Fruit fly (Drosophila melanogaster) whole organism, embryonic: ENCODE results near the gene Girdin.

Source experiments
- BEAF-32 ChIP-seq: fragments of 200-800 bp; sonication (Bioruptor generic); optimal IDR thresholded peaks from 3 replicates; lab custom pipeline; 2017; ENCODE audit warnings: missing biosample characterization, missing genetic modification characterization, mild to moderate bottlenecking, moderate library complexity, missing genetic modification reagents
- CG10209 ChIP-seq: fragments of 200-800 bp; sonication (Bioruptor generic); optimal IDR thresholded peaks from 3 replicates; lab custom pipeline; 2017; ENCODE audit warnings: missing biosample characterization, mild to moderate bottlenecking, missing genetic modification characterization, missing genetic modification reagents
- CG11504 ChIP-seq: fragments of 200-800 bp; sonication (Bioruptor generic); optimal IDR thresholded peaks from 3 replicates; lab custom pipeline; 2019; ENCODE audit warnings: missing biosample characterization, mild to moderate bottlenecking, missing genetic modification characterization, moderate library complexity
- CG1602 ChIP-seq: fragments of 200-800 bp; sonication (Bioruptor generic); optimal IDR thresholded peaks from 3 replicates; lab custom pipeline; 2016; ENCODE audit warnings: missing biosample characterization, missing genetic modification characterization
- CG17186 ChIP-seq: fragments of 200-800 bp; sonication (Bioruptor generic); optimal IDR thresholded peaks from 3 replicates; lab custom pipeline; 2017; ENCODE audit warnings: missing biosample characterization, missing genetic modification reagents, missing genetic modification characterization
- CG17568 ChIP-seq: fragments of 200-800 bp; sonication (Bioruptor generic); optimal IDR thresholded peaks from 2 replicates; lab custom pipeline; 2018; ENCODE audit warnings: missing biosample characterization, mild to moderate bottlenecking, missing genetic modification characterization, moderate library complexity
- CG3065 ChIP-seq: fragments of 200-800 bp; sonication (Bioruptor generic); optimal IDR thresholded peaks from 2 replicates; lab custom pipeline; 2016; ENCODE audit warnings: missing biosample characterization, missing genetic modification characterization
- CG31224 ChIP-seq: fragments of 200-800 bp; sonication (Bioruptor generic); IDR thresholded peaks from 2 replicates; pipeline ENCODE4 v1.3.6; 2022; ENCODE audit warnings: missing biosample characterization, missing genetic modification characterization
- CG32532 ChIP-seq: fragments of 200-800 bp; sonication (Bioruptor generic); IDR thresholded peaks from 2 replicates; pipeline ENCODE4 v1.3.6; 2022; ENCODE audit warnings: missing biosample characterization, missing genetic modification characterization
- CG32772 ChIP-seq: fragments of 200-800 bp; sonication (Bioruptor generic); IDR thresholded peaks from 2 replicates; pipeline ENCODE4 v1.3.6; 2022; ENCODE audit warnings: missing biosample characterization, missing genetic modification characterization
- CG33213 ChIP-seq: fragments of 200-800 bp; sonication (Bioruptor generic); optimal IDR thresholded peaks from 3 replicates; lab custom pipeline; 2016; ENCODE audit warnings: missing biosample characterization, missing genetic modification characterization
- CG3995 ChIP-seq: fragments of 200-800 bp; sonication (Bioruptor generic); optimal IDR thresholded peaks from 3 replicates; lab custom pipeline; 2016; ENCODE audit warnings: missing biosample characterization, missing genetic modification characterization
- CG5245 ChIP-seq: fragments of 200-800 bp; sonication (Bioruptor generic); optimal IDR thresholded peaks from 3 replicates; lab custom pipeline; 2016; ENCODE audit warnings: missing biosample characterization, missing genetic modification characterization
- CG6813 ChIP-seq: fragments of 200-800 bp; sonication (Bioruptor generic); optimal IDR thresholded peaks from 2 replicates; lab custom pipeline; 2017; ENCODE audit warnings: missing biosample characterization, missing genetic modification characterization, mild to moderate bottlenecking, moderate library complexity, missing genetic modification reagents
- CG7839 ChIP-seq: fragments of 200-800 bp; sonication (Bioruptor generic); optimal IDR thresholded peaks from 3 replicates; lab custom pipeline; 2018; ENCODE audit warnings: missing biosample characterization, mild to moderate bottlenecking, missing genetic modification characterization, moderate library complexity
- CG7963 ChIP-seq: fragments of 200-800 bp; sonication (Bioruptor generic); IDR thresholded peaks from 3 replicates; pipeline ENCODE4 v1.3.6; 2022; ENCODE audit warnings: missing biosample characterization, missing genetic modification characterization; ENCODE audit not compliant: partially characterized antibody
- CG8290 ChIP-seq, 3 experiments: fragments of 200-800 bp; sonication (Bioruptor generic); optimal IDR thresholded peaks; 2 replicates each; lab custom pipeline; 2016 to 2019; ENCODE audit warnings: missing biosample characterization in 3 of 3, missing genetic modification characterization in 3 of 3, mild to moderate bottlenecking in 2 of 3, moderate library complexity in 1 of 3
- CG9817 ChIP-seq: fragments of 200-800 bp; sonication (Bioruptor generic); optimal IDR thresholded peaks from 2 replicates; lab custom pipeline; 2018; ENCODE audit warnings: missing biosample characterization, mild to moderate bottlenecking, missing genetic modification characterization, moderate library complexity
- ERR ChIP-seq: fragments of 200-800 bp; sonication (Bioruptor generic); optimal IDR thresholded peaks from 2 replicates; lab custom pipeline; 2016; ENCODE audit warnings: missing biosample characterization, missing genetic modification characterization
- HLH4C ChIP-seq: fragments of 200-800 bp; sonication (Bioruptor generic); IDR thresholded peaks from 3 replicates; pipeline ENCODE4 v1.3.6; 2022; ENCODE audit warnings: missing biosample characterization, missing genetic modification characterization; ENCODE audit not compliant: partially characterized antibody
- HmgD ChIP-seq: fragments of 200-800 bp; sonication (Bioruptor generic); optimal IDR thresholded peaks from 3 replicates; lab custom pipeline; 2016; ENCODE audit warnings: missing biosample characterization, missing genetic modification characterization
- HmgZ ChIP-seq: fragments of 200-800 bp; sonication (Bioruptor generic); optimal IDR thresholded peaks from 2 replicates; lab custom pipeline; 2018; ENCODE audit warnings: missing biosample characterization, mild to moderate bottlenecking, missing genetic modification characterization
- Hr51 ChIP-seq, 2 experiments: fragments of 200-800 bp; sonication (Bioruptor generic); optimal IDR thresholded peaks; 2 replicates in 1 of 2; 3 replicates in 1 of 2; lab custom pipeline; 2016 to 2018; ENCODE audit warnings: missing biosample characterization in 2 of 2, missing genetic modification characterization in 2 of 2, mild to moderate bottlenecking in 1 of 2, moderate library complexity in 1 of 2
- Med ChIP-seq: fragments of 200-800 bp; sonication (Bioruptor generic); peaks from one replicate; lab custom pipeline; 2016; ENCODE audit warnings: missing biosample characterization, missing genetic modification characterization, mild to moderate bottlenecking, inconsistent platforms, moderate library complexity
- Xbp1 ChIP-seq: fragments of 200-800 bp; sonication (Bioruptor generic); optimal IDR thresholded peaks from 3 replicates; lab custom pipeline; 2016; ENCODE audit warnings: missing biosample characterization, mild to moderate bottlenecking, missing genetic modification characterization
- ap ChIP-seq: fragments of 200-800 bp; sonication (Bioruptor generic); IDR thresholded peaks from 2 replicates; pipeline ENCODE4 v1.3.6; 2022; ENCODE audit warnings: missing biosample characterization, missing genetic modification characterization
- bsh ChIP-seq, 2 experiments: fragments of 200-800 bp; sonication (Bioruptor generic); optimal IDR thresholded peaks; 2 replicates each; lab custom pipeline; 2017 to 2018; ENCODE audit warnings: mild to moderate bottlenecking in 2 of 2, missing biosample characterization in 2 of 2, missing genetic modification characterization in 2 of 2, moderate library complexity in 1 of 2
- chinmo ChIP-seq: fragments of 200-800 bp; sonication (Bioruptor generic); IDR thresholded peaks from 4 replicates; pipeline ENCODE4 v1.3.6; 2022; ENCODE audit warnings: missing biosample characterization, missing genetic modification characterization; ENCODE audit not compliant: partially characterized antibody
- ci ChIP-seq: fragments of 200-800 bp; sonication (Bioruptor generic); IDR thresholded peaks from 3 replicates; pipeline ENCODE4 v1.3.6; 2022; ENCODE audit warnings: missing biosample characterization, missing genetic modification characterization
- cwo ChIP-seq: fragments of 200-800 bp; sonication (Bioruptor generic); optimal IDR thresholded peaks from 3 replicates; lab custom pipeline; 2017; ENCODE audit warnings: missing biosample characterization, missing genetic modification characterization, mild to moderate bottlenecking, moderate library complexity, missing genetic modification reagents
- dimm ChIP-seq: fragments of 200-800 bp; sonication (Bioruptor generic); IDR thresholded peaks from 2 replicates; pipeline ENCODE4 v1.3.6; 2022; ENCODE audit warnings: missing biosample characterization, missing genetic modification characterization
- eve ChIP-seq, 2 experiments: fragments of >200 bp; optimal IDR thresholded peaks; 2 replicates each; lab custom pipeline; 2017; ENCODE audit warnings: missing biosample characterization in 2 of 2, missing genetic modification characterization in 2 of 2
- gce ChIP-seq: fragments of 200-800 bp; sonication (Bioruptor generic); IDR thresholded peaks from 3 replicates; pipeline ENCODE4 v1.3.6; 2022; ENCODE audit warnings: missing biosample characterization, missing genetic modification characterization
- gcm ChIP-seq: fragments of 200-800 bp; sonication (Bioruptor generic); optimal IDR thresholded peaks from 2 replicates; lab custom pipeline; 2019; ENCODE audit warnings: missing biosample characterization, mild to moderate bottlenecking, missing genetic modification characterization, moderate library complexity
- gfzf ChIP-seq: fragments of 200-800 bp; sonication (Bioruptor generic); optimal IDR thresholded peaks from 2 replicates; lab custom pipeline; 2016; ENCODE audit warnings: missing biosample characterization, mild to moderate bottlenecking, missing genetic modification characterization, moderate library complexity
- grau ChIP-seq: fragments of 200-800 bp; optimal IDR thresholded peaks from 3 replicates; lab custom pipeline; 2019; ENCODE audit warnings: missing biosample characterization, mild to moderate bottlenecking, missing genetic modification characterization, moderate library complexity
- grn ChIP-seq: fragments of 200-800 bp; sonication (Bioruptor generic); optimal IDR thresholded peaks from 3 replicates; lab custom pipeline; 2017; ENCODE audit warnings: missing biosample characterization, missing genetic modification characterization
- hkb ChIP-seq, 2 experiments: fragments of 200-800 bp in 1 of 2; fragments of >200 bp in 1 of 2; sonication (Bioruptor generic) in 1 of 2; IDR thresholded peaks in 1 of 2; optimal IDR thresholded peaks in 1 of 2; 2 replicates each; pipeline versions ENCODE4 v1.3.6 to Lab custom; 2017 to 2022; ENCODE audit warnings: missing biosample characterization in 1 of 2, missing genetic modification characterization in 1 of 2
- maf-S ChIP-seq: fragments of 200-800 bp; sonication (Bioruptor generic); optimal IDR thresholded peaks from 2 replicates; lab custom pipeline; 2016; ENCODE audit warnings: missing biosample characterization, missing genetic modification characterization
- schlank ChIP-seq: fragments of 200-800 bp; sonication (Bioruptor generic); optimal IDR thresholded peaks from 2 replicates; lab custom pipeline; 2018; ENCODE audit warnings: missing biosample characterization, mild to moderate bottlenecking, missing genetic modification characterization
- sna ChIP-seq: fragments of 200-800 bp; sonication (Bioruptor generic); IDR thresholded peaks from 2 replicates; pipeline ENCODE4 v1.3.6; 2022; ENCODE audit warnings: missing biosample characterization, missing genetic modification characterization; ENCODE audit not compliant: partially characterized antibody
- sob ChIP-seq: fragments of 200-800 bp; sonication (Bioruptor generic); IDR thresholded peaks from 2 replicates; pipeline ENCODE4 v1.3.6; 2022; ENCODE audit warnings: missing biosample characterization, missing genetic modification characterization
- tin ChIP-seq: fragments of 200-800 bp; sonication (Bioruptor generic); optimal IDR thresholded peaks from 3 replicates; lab custom pipeline; 2016; ENCODE audit warnings: missing biosample characterization, missing genetic modification characterization
- tx ChIP-seq: fragments of 200-800 bp; sonication (Bioruptor generic); optimal IDR thresholded peaks from 2 replicates; lab custom pipeline; 2016; ENCODE audit warnings: missing biosample characterization, missing genetic modification characterization
- vvl ChIP-seq: fragments of 200-800 bp; sonication (Bioruptor generic); IDR thresholded peaks from 2 replicates; pipeline ENCODE4 v1.3.6; 2022; ENCODE audit warnings: missing biosample characterization, missing genetic modification characterization
- wdn ChIP-seq: fragments of 200-800 bp; sonication (Bioruptor generic); IDR thresholded peaks from 2 replicates; pipeline ENCODE4 v1.3.6; 2022; ENCODE audit warnings: missing biosample characterization, missing genetic modification characterization

Girdin gene

dm6 chr3L:3142516-3143382, 36.0 kb upstream of the Girdin start (continued):
- TF ChIP-seq Med (peak; percentile 74), CG3995 (peak; percentile 79), ap (GFP tag; lab: Robert Waterston, UW) (no peak), CG5245 (GFP tag; lab: Kevin White, UChicago) (no peak), CG9817 (no peak), HmgZ (peak; percentile 5), gcm (GFP tag; lab: Kevin White, UChicago) (no peak), chinmo (GFP tag; lab: Robert Waterston, UW) (0 out of 4 replicates have a peak, but pooled peaks have one; percentile 58), HLH4C (0 out of 3 replicates have a peak, but pooled peaks have one; percentile 16), tin (GFP tag; lab: Kevin White, UChicago) (no peak), ci (GFP tag; lab: Robert Waterston, UW) (peak; percentile 9; the same call in 1 of the 3 replicates), Xbp1 (GFP tag; lab: Kevin White, UChicago) (peak; percentile 57), sna (GFP tag; lab: Robert Waterston, UW) (no peak), CG17568 (peak; percentile 1), schlank (tag; lab: Kevin White, UChicago) (no peak), grn (GFP tag; lab: Kevin White, UChicago) (peak; percentile 34)

dm6 chr3L:3143383-3143962, 35.3 kb upstream of the Girdin start, which contains the start of the genes CG11537 and Alg2:
CG11537 (minus strand) TSS chr3L:3143457.
Alg2 (plus strand) TSS chr3L:3143808.
- TF ChIP-seq CG17186, result peak; percentile 24
- peak; percentile 7 for TF ChIP-seq CG1602 (GFP tag; lab: Kevin White, UChicago)
- TF ChIP-seq maf-S (GFP tag; lab: Kevin White, UChicago), result no peak
- TF ChIP-seq gfzf (GFP tag; lab: Kevin White, UChicago), result peak; percentile 69
- peak; percentile 21 for TF ChIP-seq CG7839 (tag; lab: Kevin White, UChicago)
- TF ChIP-seq CG7963, result no peak
- TF ChIP-seq HmgD (GFP tag; lab: Kevin White, UChicago), result no peak
- TF ChIP-seq CG32772 (GFP tag; lab: Robert Waterston, UW), result no peak
- TF ChIP-seq CG6813 (GFP tag; lab: Kevin White, UChicago), result no peak
- peak; percentile 34 for TF ChIP-seq CG10209 (GFP tag; lab: Kevin White, UChicago)
- TF ChIP-seq vvl (GFP tag; lab: Robert Waterston, UW), result no peak
- TF ChIP-seq ERR (GFP tag; lab: Kevin White, UChicago), result no peak
- TF ChIP-seq hkb (optimal IDR thresholded peaks at IDR 0.05; lab: Kevin White, UChicago), result no peak
- TF ChIP-seq hkb (GFP tag; IDR thresholded peaks at IDR 0.05; lab: Robert Waterston, UW), result no peak
- no peak for TF ChIP-seq ci (GFP tag; lab: Robert Waterston, UW)
- peak in 1 of 2 experiments; percentile 14 for TF ChIP-seq Hr51 (GFP tag; optimal IDR thresholded peaks at IDR 0.05; lab: Kevin White, UChicago)
- TF ChIP-seq CG33213 (GFP tag; lab: Kevin White, UChicago), result no peak
- no peak for TF ChIP-seq dimm
- TF ChIP-seq BEAF-32 (GFP tag; lab: Kevin White, UChicago), result peak; percentile 22
- TF ChIP-seq wdn (GFP tag; lab: Robert Waterston, UW), result no peak
- TF ChIP-seq CG3065, result no peak
- TF ChIP-seq bsh (GFP tag; optimal IDR thresholded peaks at IDR 0.05; lab: Kevin White, UChicago), result peak in 1 of 2 experiments; percentile 7
- TF ChIP-seq cwo (GFP tag; lab: Kevin White, UChicago), result no peak
- peak; percentile 44 for TF ChIP-seq grau (tag; lab: Kevin White, UChicago)
- peak; percentile 70 for TF ChIP-seq CG11504 (tag; lab: Kevin White, UChicago)
- no peak for TF ChIP-seq CG8290 (GFP tag; optimal IDR thresholded peaks at IDR 0.05; lab: Kevin White, UChicago)
- peak in 1 of 2 experiments; percentile 33 for TF ChIP-seq CG8290 (tag; optimal IDR thresholded peaks at IDR 0.05; lab: Kevin White, UChicago)
- no peak for TF ChIP-seq CG31224 (GFP tag; lab: Robert Waterston, UW)
- TF ChIP-seq gce, result no peak
- TF ChIP-seq CG32532, result peak; percentile 52
- no peak for TF ChIP-seq tx (GFP tag; lab: Kevin White, UChicago)
- no peak for TF ChIP-seq eve (GFP tag; optimal IDR thresholded peaks at IDR 0.05; lab: Kevin White, UChicago)
- TF ChIP-seq sob, result no peak
